Worm (Caenorhabditis elegans) whole organism, L2 larva: ENCODE results near the gene F07F6.7.

Source experiments
- C34F6.9 ChIP-seq: fragments of 150-350 bp; optimal IDR thresholded peaks from 2 replicates; lab custom pipeline; 2014; ENCODE audit warnings: missing biosample characterization, missing genetic modification characterization
- F13H6.1 ChIP-seq: sonication (generic microtip); optimal IDR thresholded peaks from 2 replicates; lab custom pipeline; 2016; ENCODE audit warnings: missing genetic modification characterization, missing compliant biosample characterization
- R02D3.7 ChIP-seq: fragments of 150-350 bp; optimal IDR thresholded peaks from 2 replicates; lab custom pipeline; 2014; ENCODE audit warnings: missing biosample characterization, missing genetic modification characterization
- Y55F3AM.14 ChIP-seq: fragments of 200-800 bp; sonication (Bioruptor generic); optimal IDR thresholded peaks from 2 replicates; lab custom pipeline; 2018; ENCODE audit warnings: mild to moderate bottlenecking, missing genetic modification characterization, missing compliant biosample characterization
- ZK546.5 ChIP-seq: sonication (generic microtip); optimal IDR thresholded peaks from 2 replicates; lab custom pipeline; 2017; ENCODE audit warnings: missing biosample characterization, missing genetic modification characterization
- ama-1 ChIP-seq: fragments of 150-350 bp; optimal IDR thresholded peaks from 2 replicates; lab custom pipeline; 2018; ENCODE audit warnings: inconsistent platforms
- blmp-1 ChIP-seq: sonication (generic microtip); optimal IDR thresholded peaks from 2 replicates; lab custom pipeline; 2017; ENCODE audit warnings: missing genetic modification characterization, mild to moderate bottlenecking, missing compliant biosample characterization, antibody characterized with exemption, moderate library complexity; ENCODE audit not compliant: insufficient read depth
- ceh-16 ChIP-seq: fragments of 150-350 bp; optimal IDR thresholded peaks from 2 replicates; lab custom pipeline; 2014; ENCODE audit warnings: missing biosample characterization, missing genetic modification characterization
- crh-2 ChIP-seq: sonication (generic microtip); optimal IDR thresholded peaks from 2 replicates; lab custom pipeline; 2017; ENCODE audit warnings: missing biosample characterization, missing genetic modification characterization
- dmd-4 ChIP-seq: sonication (generic microtip); optimal IDR thresholded peaks from 2 replicates; lab custom pipeline; 2017; ENCODE audit warnings: missing biosample characterization, missing genetic modification characterization
- egl-27 ChIP-seq: sonication (generic microtip); optimal IDR thresholded peaks from 3 replicates; lab custom pipeline; 2017; ENCODE audit warnings: missing biosample characterization, missing genetic modification reagents, missing genetic modification characterization
- elt-1 ChIP-seq: fragments of 150-350 bp; optimal IDR thresholded peaks from 2 replicates; lab custom pipeline; 2014; ENCODE audit warnings: missing biosample characterization, missing genetic modification characterization
- fos-1 ChIP-seq: fragments of 150-350 bp; optimal IDR thresholded peaks from 2 replicates; lab custom pipeline; 2014; ENCODE audit warnings: missing biosample characterization, missing genetic modification characterization
- lin-11 ChIP-seq: fragments of 150-350 bp; sonication (generic microtip); optimal IDR thresholded peaks from 2 replicates; lab custom pipeline; 2014; ENCODE audit warnings: missing biosample characterization, missing genetic modification characterization, inconsistent platforms, mixed read lengths
- lin-13 ChIP-seq: fragments of 150-350 bp; optimal IDR thresholded peaks from 2 replicates; lab custom pipeline; 2014; ENCODE audit warnings: missing biosample characterization, missing genetic modification reagents, missing genetic modification characterization
- lin-39 ChIP-seq: fragments of 150-350 bp; optimal IDR thresholded peaks from 2 replicates; lab custom pipeline; 2014; ENCODE audit warnings: missing biosample characterization, missing genetic modification reagents, missing genetic modification characterization
- lsy-2 ChIP-seq, 2 experiments: fragments of 150-350 bp in 1 of 2; sonication (generic microtip) in 1 of 2; optimal IDR thresholded peaks; 2 replicates each; lab custom pipeline; 2014 to 2017; ENCODE audit warnings: missing biosample characterization in 2 of 2, missing genetic modification characterization in 2 of 2
- mab-5 ChIP-seq: fragments of 150-350 bp; optimal IDR thresholded peaks from 2 replicates; lab custom pipeline; 2014; ENCODE audit warnings: missing biosample characterization, missing genetic modification characterization
- mbf-1 ChIP-seq: sonication (generic microtip); optimal IDR thresholded peaks from 2 replicates; lab custom pipeline; 2017; ENCODE audit warnings: missing biosample characterization, missing genetic modification characterization
- mdl-1 ChIP-seq, 2 experiments: fragments of 150-350 bp in 1 of 2; sonication (generic microtip) in 1 of 2; optimal IDR thresholded peaks; 2 replicates each; lab custom pipeline; 2017; ENCODE audit warnings: missing biosample characterization in 2 of 2, missing genetic modification characterization in 2 of 2
- nhr-10 ChIP-seq: sonication (generic microtip); optimal IDR thresholded peaks from 2 replicates; lab custom pipeline; 2017; ENCODE audit warnings: missing biosample characterization, missing genetic modification characterization
- nhr-11 ChIP-seq: fragments of 150-350 bp; optimal IDR thresholded peaks from 2 replicates; lab custom pipeline; 2014; ENCODE audit warnings: missing biosample characterization, missing genetic modification characterization
- nhr-12 ChIP-seq: fragments of 150-350 bp; optimal IDR thresholded peaks from 2 replicates; lab custom pipeline; 2014; ENCODE audit warnings: missing biosample characterization, missing genetic modification characterization
- nhr-129 ChIP-seq: fragments of 150-350 bp; optimal IDR thresholded peaks from 2 replicates; lab custom pipeline; 2014; ENCODE audit warnings: missing biosample characterization, missing genetic modification characterization
- nhr-23 ChIP-seq: fragments of 150-350 bp; optimal IDR thresholded peaks from 2 replicates; lab custom pipeline; 2014; ENCODE audit warnings: missing biosample characterization, missing genetic modification reagents, missing genetic modification characterization
- nhr-237 ChIP-seq: fragments of 150-350 bp; optimal IDR thresholded peaks from 2 replicates; lab custom pipeline; 2014; ENCODE audit warnings: missing biosample characterization, missing genetic modification characterization
- nhr-25 ChIP-seq: fragments of 150-350 bp; sonication (generic microtip); optimal IDR thresholded peaks from 3 replicates; lab custom pipeline; 2014; ENCODE audit warnings: missing biosample characterization, missing genetic modification characterization
- nhr-77 ChIP-seq: fragments of 150-350 bp; optimal IDR thresholded peaks from 2 replicates; lab custom pipeline; 2014; ENCODE audit warnings: missing biosample characterization, missing genetic modification characterization
- peb-1 ChIP-seq: fragments of 150-350 bp; optimal IDR thresholded peaks from 2 replicates; lab custom pipeline; 2014; ENCODE audit warnings: missing biosample characterization, missing genetic modification characterization
- sem-4 ChIP-seq: fragments of 150-350 bp; optimal IDR thresholded peaks from 2 replicates; lab custom pipeline; 2014; ENCODE audit warnings: missing biosample characterization, missing genetic modification reagents, missing genetic modification characterization
- sma-9 ChIP-seq, 2 experiments: fragments of 150-350 bp in 1 of 2; sonication (generic microtip) in 1 of 2; optimal IDR thresholded peaks; 2 replicates each; lab custom pipeline; 2014 to 2016; ENCODE audit warnings: missing genetic modification characterization in 2 of 2, mild to moderate bottlenecking in 1 of 2, missing biosample characterization in 1 of 2, missing compliant biosample characterization in 1 of 2, missing genetic modification reagents in 1 of 2, moderate library complexity in 1 of 2
- snpc-4 ChIP-seq: fragments of 150-350 bp; optimal IDR thresholded peaks from 2 replicates; lab custom pipeline; 2014; ENCODE audit warnings: missing biosample characterization, missing genetic modification characterization
- unc-39 ChIP-seq: fragments of 150-350 bp; optimal IDR thresholded peaks from 2 replicates; lab custom pipeline; 2014; ENCODE audit warnings: missing biosample characterization, missing genetic modification characterization
- unc-55 ChIP-seq: fragments of 150-350 bp; sonication (generic microtip); optimal IDR thresholded peaks from 3 replicates; lab custom pipeline; 2014; ENCODE audit warnings: missing biosample characterization, missing genetic modification reagents, missing genetic modification characterization
- unc-62 ChIP-seq: fragments of 150-350 bp; optimal IDR thresholded peaks from 2 replicates; lab custom pipeline; 2014; ENCODE audit warnings: missing biosample characterization, missing genetic modification reagents, missing genetic modification characterization
- zag-1 ChIP-seq: fragments of 150-350 bp; optimal IDR thresholded peaks from 2 replicates; lab custom pipeline; 2014; ENCODE audit warnings: missing biosample characterization, missing genetic modification characterization
- ztf-1 ChIP-seq: fragments of 200-800 bp; sonication (Bioruptor generic); conservative IDR thresholded peaks from 2 replicates; pipeline ENCODE4 v1.3.6; 2022; ENCODE audit warnings: missing genetic modification characterization, missing compliant biosample characterization
- ztf-11 ChIP-seq: sonication (generic microtip); optimal IDR thresholded peaks from 2 replicates; lab custom pipeline; 2017; ENCODE audit warnings: missing biosample characterization, missing genetic modification characterization
- ztf-4 ChIP-seq: fragments of 150-350 bp; optimal IDR thresholded peaks from 2 replicates; lab custom pipeline; 2014; ENCODE audit warnings: missing biosample characterization, missing genetic modification characterization

Gene F07F6.7

ce11 chrII:5378239-5378521, 45.5 kb downstream of the F07F6.7 start:
- TF ChIP-seq C34F6.9 (no peak), ztf-4 (tag; lab: Kevin White, UChicago) (no peak), unc-39 (tag; lab: Kevin White, UChicago) (no peak), fos-1 (tag; lab: Kevin White, UChicago) (peak; percentile 8), lin-39 (tag; lab: Kevin White, UChicago) (no peak), nhr-25 (tag; lab: Kevin White, UChicago) (peak; percentile 5), nhr-12 (tag; lab: Kevin White, UChicago) (no peak), mdl-1 (tag; optimal IDR thresholded peaks at IDR 0.05; lab: Kevin White, UChicago) (no peak), crh-2 (tag; lab: Kevin White, UChicago) (peak; percentile 28), nhr-129 (tag; lab: Kevin White, UChicago) (peak; percentile 49), lin-13 (GFP tag; lab: Kevin White, UChicago) (no peak), sma-9 (GFP tag; optimal IDR thresholded peaks at IDR 0.05; lab: Kevin White, UChicago) (peak; percentile 33), sma-9 (tag; optimal IDR thresholded peaks at IDR 0.05; lab: Kevin White, UChicago) (no peak)

- TF ChIP-seq egl-27 (no peak), R02D3.7 (tag; lab: Kevin White, UChicago) (no peak), ztf-4 (tag; lab: Kevin White, UChicago) (no peak), lin-11 (tag; lab: Kevin White, UChicago) (peak; percentile 16), nhr-11 (tag; lab: Kevin White, UChicago) (no peak), unc-62 (GFP tag; lab: Kevin White, UChicago) (no peak), ztf-1 (GFP tag; lab: Robert Waterston, UW) (no peak), nhr-23 (tag; lab: Kevin White, UChicago) (no peak), snpc-4 (tag; lab: Kevin White, UChicago) (no peak), ztf-11 (no peak), zag-1 (tag; lab: Kevin White, UChicago) (no peak), lsy-2 (tag; optimal IDR thresholded peaks at IDR 0.05; lab: Kevin White, UChicago) (peak in 1 of 2 experiments; percentile 16), ZK546.5 (tag; lab: Kevin White, UChicago) (no peak), lin-13 (GFP tag; lab: Kevin White, UChicago) (no peak), F13H6.1 (tag; lab: Kevin White, UChicago) (no peak), ceh-16 (tag; lab: Kevin White, UChicago) (no peak)
Measured at ce11 chrII:5377467-5378238, 46.0 kb downstream of the F07F6.7 start, which contains the start of gene prdx-2. Gene prdx-2, plus strand, starts transcription at chrII:5378195.

- TF ChIP-seq lsy-2 (tag; optimal IDR thresholded peaks at IDR 0.05; lab: Kevin White, UChicago) (no peak), C34F6.9 (no peak), nhr-129 (tag; lab: Kevin White, UChicago) (no peak), mbf-1 (tag; lab: Kevin White, UChicago) (no peak)
- TF ChIP-seq, all 48 proteins: peak for 0
Measured at ce11 chrII:5374967-5375366, 48.7 kb downstream of the F07F6.7 start, which contains the start of gene algn-2. Gene algn-2, plus strand, starts transcription at chrII:5375267.

ce11 chrII:5373275-5374047, 50.2 kb downstream of the F07F6.7 start, which contains the start of the genes agt-2 and F09E5.3:
Gene agt-2, minus strand, starts transcription at chrII:5373827.
Gene F09E5.3, plus strand, starts transcription at chrII:5373997.
- TF ChIP-seq ztf-1 (GFP tag; lab: Robert Waterston, UW) (no peak), snpc-4 (tag; lab: Kevin White, UChicago) (peak; percentile 82), Y55F3AM.14 (GFP tag; lab: Kevin White, UChicago) (no peak), peb-1 (tag; lab: Kevin White, UChicago) (no peak), lsy-2 (tag; optimal IDR thresholded peaks at IDR 0.05; lab: Kevin White, UChicago) (peak; percentile 90 to 96), nhr-12 (tag; lab: Kevin White, UChicago) (peak; percentile 55), nhr-23 (tag; lab: Kevin White, UChicago) (no peak), nhr-237 (tag; lab: Kevin White, UChicago) (peak; percentile 11), ztf-4 (tag; lab: Kevin White, UChicago) (peak; percentile 83), ZK546.5 (tag; lab: Kevin White, UChicago) (peak; percentile 43), crh-2 (tag; lab: Kevin White, UChicago) (peak; percentile 94), elt-1 (no peak), R02D3.7 (tag; lab: Kevin White, UChicago) (peak; percentile 50), ceh-16 (tag; lab: Kevin White, UChicago) (peak; percentile 86), nhr-10 (tag; lab: Kevin White, UChicago) (peak; percentile 37), unc-62 (GFP tag; lab: Kevin White, UChicago) (no peak), F13H6.1 (tag; lab: Kevin White, UChicago) (peak; percentile 92), egl-27 (peak; percentile 81), mdl-1 (tag; optimal IDR thresholded peaks at IDR 0.05; lab: Kevin White, UChicago) (peak in 1 of 2 experiments; percentile 54), nhr-129 (tag; lab: Kevin White, UChicago) (peak; percentile 90), lin-13 (GFP tag; lab: Kevin White, UChicago) (peak; percentile 92), unc-39 (tag; lab: Kevin White, UChicago) (no peak), blmp-1 (tag; lab: Kevin White, UChicago) (peak; percentile 63), nhr-25 (tag; lab: Kevin White, UChicago) (peak; percentile 96), nhr-77 (peak; percentile 61), sem-4 (peak; percentile 83), ama-1 (peak; percentile 71), unc-55 (GFP tag; lab: Kevin White, UChicago) (peak; percentile 94), sma-9 (GFP tag; optimal IDR thresholded peaks at IDR 0.05; lab: Kevin White, UChicago) (peak; percentile 95), sma-9 (tag; optimal IDR thresholded peaks at IDR 0.05; lab: Kevin White, UChicago) (no peak), dmd-4 (no peak), mab-5 (peak; percentile 94), zag-1 (tag; lab: Kevin White, UChicago) (peak; percentile 74), C34F6.9 (peak; percentile 99)
